Fruit fly (Drosophila melanogaster) whole organism, embryonic: ENCODE data around the gene Utx.

ENCODE experiments used
- C15 ChIP-seq: fragments of 200-800 bp; sonication (Bioruptor generic); IDR thresholded peaks from 3 replicates; pipeline ENCODE4 v1.3.6; 2022; ENCODE audit warnings: missing biosample characterization, missing genetic modification characterization
- CG13775 ChIP-seq: fragments of 200-800 bp; sonication (Bioruptor generic); optimal IDR thresholded peaks from 3 replicates; lab custom pipeline; 2017; ENCODE audit warnings: missing biosample characterization, mild to moderate bottlenecking, missing genetic modification characterization
- CG18764 ChIP-seq: fragments of 200-800 bp; sonication (Bioruptor generic); optimal IDR thresholded peaks from 3 replicates; lab custom pipeline; 2016; ENCODE audit warnings: missing biosample characterization, missing genetic modification characterization
- Hr78 ChIP-seq, 2 experiments: fragments of 200-800 bp in 1 of 2; fragments of >200 bp in 1 of 2; sonication (Bioruptor generic) in 1 of 2; optimal IDR thresholded peaks; 2 replicates each; lab custom pipeline; 2017 to 2019; ENCODE audit warnings: missing biosample characterization in 2 of 2, missing genetic modification characterization in 2 of 2, mild to moderate bottlenecking in 1 of 2, moderate library complexity in 1 of 2
- NfI ChIP-seq: fragments of 200-800 bp; sonication (Bioruptor generic); optimal IDR thresholded peaks from 3 replicates; lab custom pipeline; 2018; ENCODE audit warnings: missing biosample characterization, mild to moderate bottlenecking, missing genetic modification characterization, moderate library complexity
- Ravus ChIP-seq: fragments of 200-800 bp; sonication (Bioruptor generic); IDR thresholded peaks from 2 replicates; pipeline ENCODE4 v1.3.6; 2022; ENCODE audit warnings: missing biosample characterization, missing genetic modification characterization
- abd-A ChIP-seq: fragments of 200-800 bp; sonication (Bioruptor generic); optimal IDR thresholded peaks from 3 replicates; lab custom pipeline; 2019; ENCODE audit warnings: missing biosample characterization, mild to moderate bottlenecking, missing genetic modification characterization, moderate library complexity
- psq ChIP-seq: fragments of 200-800 bp; sonication (Bioruptor generic); optimal IDR thresholded peaks from 2 replicates; lab custom pipeline; 2017; ENCODE audit warnings: missing biosample characterization, missing genetic modification characterization
- scrt ChIP-seq: fragments of 200-800 bp; sonication (Bioruptor generic); optimal IDR thresholded peaks from 2 replicates; lab custom pipeline; 2018; ENCODE audit warnings: missing biosample characterization, mild to moderate bottlenecking, missing genetic modification characterization, moderate library complexity
- zfh2 ChIP-seq: fragments of 200-800 bp; sonication (Bioruptor generic); optimal IDR thresholded peaks from 2 replicates; lab custom pipeline; 2016; ENCODE audit warnings: missing biosample characterization, missing genetic modification characterization

DNA sequence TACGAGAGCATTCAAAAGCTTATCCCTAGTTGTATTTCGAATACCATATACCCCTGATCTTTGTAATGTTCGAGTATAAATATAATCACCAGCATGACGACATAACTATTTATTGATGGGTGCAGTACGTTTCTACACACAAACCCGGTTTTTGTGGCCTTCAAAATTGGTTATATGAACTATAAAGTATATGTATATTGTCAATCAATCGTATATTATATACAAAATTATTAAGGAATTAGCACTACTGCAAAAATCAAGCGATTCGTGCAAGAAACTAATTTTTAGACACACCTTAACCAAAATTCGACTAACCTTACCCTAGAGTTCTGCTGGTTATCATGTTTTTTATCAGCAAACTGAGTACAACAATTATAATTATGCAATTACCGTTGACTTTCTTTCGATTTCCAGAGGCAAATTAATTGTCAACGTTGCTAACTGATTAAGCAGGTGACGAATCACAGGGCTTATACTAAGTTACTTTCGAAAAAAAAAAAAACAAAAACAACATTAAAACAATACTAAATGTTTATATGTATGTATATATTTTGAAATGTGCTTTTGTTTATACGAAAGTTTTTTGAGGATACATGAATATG, 41.7 kb upstream of the Utx start:
- TF ChIP-seq CG13775 (no peak), psq (GFP tag; lab: Kevin White, UChicago) (no peak), CG18764 (no peak), Ravus (GFP tag; lab: Robert Waterston, UW) (no peak), zfh2 (GFP tag; lab: Kevin White, UChicago) (no peak), abd-A (no peak), NfI (no peak), C15 (GFP tag; lab: Robert Waterston, UW) (no peak), scrt (no peak), Hr78 (GFP tag; optimal IDR thresholded peaks at IDR 0.05; lab: Kevin White, UChicago) (no peak)
